Fruit fly (Drosophila melanogaster): Measurements from ENCODE around the gene Gr33a.

DNA sequence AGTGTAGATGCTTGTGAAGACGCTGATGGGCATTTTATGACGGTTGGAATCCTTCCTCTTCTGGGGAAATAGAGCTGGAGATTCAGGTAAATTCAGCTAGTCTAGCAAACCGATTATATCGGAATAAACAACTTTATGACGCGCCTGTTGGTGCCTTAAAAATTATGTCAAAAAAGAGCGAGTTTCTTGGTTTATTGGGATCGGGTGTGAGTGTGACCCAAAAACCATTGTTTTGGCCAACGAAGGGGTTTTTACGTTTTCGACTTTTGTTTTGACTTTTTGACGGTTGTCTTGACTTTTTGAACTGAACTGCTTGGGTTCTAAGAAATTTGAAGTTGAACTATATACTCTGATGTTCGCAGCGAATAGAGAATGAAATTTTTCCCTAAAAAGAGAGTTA lies 45.8 kb upstream of the Gr33a start:
- TF ChIP-seq gl (tag; optimal IDR thresholded peaks at IDR 0.05) (no peak), CG8159 (tag; optimal IDR thresholded peaks at IDR 0.05) (no peak), Snoo (tag; optimal IDR thresholded peaks at IDR 0.05) (no peak), Ets98B (GFP tag; IDR thresholded peaks at IDR 0.05) (no peak), CG15710 (tag; optimal IDR thresholded peaks at IDR 0.05) (no peak), CG17806 (tag; optimal IDR thresholded peaks at IDR 0.05) (no peak), CG4496 (GFP tag; IDR thresholded peaks at IDR 0.05) (no peak), CG10348 (GFP tag; IDR thresholded peaks at IDR 0.05) (no peak), fd96Ca (GFP tag; IDR thresholded peaks at IDR 0.05) (no peak), rn (GFP tag; IDR thresholded peaks at IDR 0.05) (no peak), CG8301 (tag; optimal IDR thresholded peaks at IDR 0.05) (no peak), Pif1B (GFP tag; optimal IDR thresholded peaks at IDR 0.05) (no peak), CG34367 (tag; optimal IDR thresholded peaks at IDR 0.05) (no peak)

Data from whole organism, pupa.